Worm (Caenorhabditis elegans) whole organism, dauer: ENCODE data around the gene F26D2.16.
"Not testable (repeated sequence)": the region's sequence is repeated elsewhere in the genome, so short reads cannot be mapped to it uniquely, and the experiment has no call there.

Source experiments
- unc-62 ChIP-seq: sonication (generic microtip); optimal IDR thresholded peaks from 2 replicates; lab custom pipeline; 2017; ENCODE audit warnings: missing biosample characterization, missing genetic modification reagents, missing genetic modification characterization

The F26D2.16 gene

DNA sequence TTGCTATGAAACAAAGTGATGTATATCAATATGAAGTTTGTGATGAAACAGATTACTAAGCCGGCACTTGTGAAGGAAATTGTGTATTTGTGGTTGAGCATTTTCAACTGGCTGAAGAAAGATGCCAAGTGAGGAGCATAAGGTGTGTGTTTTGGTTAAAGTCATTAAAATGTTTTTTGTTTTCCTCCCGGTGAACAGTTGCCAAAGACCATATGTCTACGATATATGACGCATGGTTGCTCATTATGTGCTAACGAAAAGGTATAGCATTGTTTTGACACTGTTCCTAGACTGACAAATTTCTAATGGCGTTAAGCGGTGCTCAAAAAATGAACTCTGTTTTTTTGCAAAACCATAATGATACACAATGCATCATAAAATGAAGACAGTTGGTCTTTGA lies 2.7 kb downstream of the F26D2.16 start, which contains the start of gene str-55:
TSS of gene str-55 (minus strand) at position 101 of the 400 bp plus-strand sequence.
- TF ChIP-seq unc-62 = no peak

DNA sequence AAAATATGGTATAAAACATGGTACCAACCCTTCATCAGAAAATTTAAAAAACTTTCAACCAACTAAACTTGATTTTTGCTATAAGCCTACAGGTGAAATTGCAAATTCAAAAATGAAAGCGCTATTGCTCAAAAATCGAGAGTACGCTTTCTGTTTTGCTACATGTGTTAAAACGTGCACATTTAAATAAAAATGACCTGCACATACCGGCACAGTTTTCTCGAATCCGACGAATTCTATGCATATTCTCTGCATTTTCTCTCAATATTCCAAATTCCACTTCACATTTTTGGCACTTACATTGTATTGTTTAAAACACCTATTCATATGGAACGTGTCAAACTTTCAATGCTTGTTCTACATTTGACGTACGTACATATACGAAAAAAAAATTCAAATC lies 9.1 kb downstream of the F26D2.16 start, which contains the start of gene srh-145:
TSS of gene srh-145 (plus strand) at position 193 of the 400 bp plus-strand sequence.
- TF ChIP-seq unc-62 = no peak

DNA sequence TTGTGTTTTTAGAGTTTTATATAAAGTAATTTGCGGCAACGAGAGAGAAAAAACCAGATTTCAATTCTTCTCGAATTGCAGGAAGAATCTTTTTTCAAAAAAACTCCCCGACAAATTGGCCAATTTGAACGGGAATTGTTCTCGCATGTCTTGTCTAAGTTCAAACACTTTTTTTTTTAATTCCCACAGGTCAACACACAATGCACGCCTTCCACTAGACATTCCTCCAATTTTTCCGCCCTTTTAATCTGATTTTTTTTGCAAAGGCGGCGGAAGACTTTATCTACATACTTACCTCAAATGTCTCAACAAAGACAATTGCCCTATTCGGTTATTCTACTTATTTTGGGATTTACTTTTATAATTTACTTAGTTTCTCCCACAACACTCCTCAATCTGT lies 12.0 kb downstream of the F26D2.16 start, which contains the start of gene F26D2.3:
TSS of gene F26D2.3 (plus strand) at position 301 of the 400 bp plus-strand sequence.
- no peak for TF ChIP-seq unc-62

DNA sequence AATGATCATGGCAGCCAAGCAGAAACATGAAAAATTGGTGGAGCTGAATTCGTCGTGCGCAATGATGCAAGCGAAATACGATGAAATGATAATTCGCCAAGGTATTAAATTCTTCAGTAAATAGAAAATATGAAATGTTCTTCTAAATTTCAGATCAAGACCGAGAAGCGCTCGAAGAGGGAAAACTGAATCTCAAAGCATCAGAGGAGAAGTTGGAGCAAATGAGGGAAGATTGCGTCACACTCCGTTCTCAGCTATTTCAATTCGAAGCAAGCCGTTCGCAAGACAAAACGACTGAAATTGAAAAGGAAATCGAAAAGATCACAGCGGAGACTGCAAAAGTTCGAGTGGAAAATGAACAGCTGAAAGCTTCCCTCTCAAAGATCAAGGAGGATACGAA lies 13.3 kb downstream of the F26D2.16 start:
- TF ChIP-seq unc-62 = no peak

DNA sequence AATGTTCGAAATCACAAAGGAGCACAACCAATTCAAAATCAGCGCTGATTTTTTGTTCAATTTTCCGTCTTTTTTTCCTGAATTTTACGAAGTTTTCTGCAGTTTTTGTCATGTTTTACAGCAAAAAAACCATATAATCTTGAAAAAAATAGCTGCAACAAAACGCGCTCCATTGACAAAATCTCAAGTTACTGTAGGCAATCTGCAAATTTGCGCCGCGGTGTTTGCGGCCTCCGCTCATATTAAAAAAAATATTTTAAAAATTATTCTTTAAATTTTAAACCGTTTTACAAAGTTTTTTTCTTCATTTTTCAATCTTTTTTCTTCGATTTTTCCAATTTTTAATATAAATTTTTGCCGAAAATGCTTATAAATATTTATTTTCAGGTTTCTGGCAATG lies 14.3 kb downstream of the F26D2.16 start:
- TF ChIP-seq unc-62 = no peak

DNA sequence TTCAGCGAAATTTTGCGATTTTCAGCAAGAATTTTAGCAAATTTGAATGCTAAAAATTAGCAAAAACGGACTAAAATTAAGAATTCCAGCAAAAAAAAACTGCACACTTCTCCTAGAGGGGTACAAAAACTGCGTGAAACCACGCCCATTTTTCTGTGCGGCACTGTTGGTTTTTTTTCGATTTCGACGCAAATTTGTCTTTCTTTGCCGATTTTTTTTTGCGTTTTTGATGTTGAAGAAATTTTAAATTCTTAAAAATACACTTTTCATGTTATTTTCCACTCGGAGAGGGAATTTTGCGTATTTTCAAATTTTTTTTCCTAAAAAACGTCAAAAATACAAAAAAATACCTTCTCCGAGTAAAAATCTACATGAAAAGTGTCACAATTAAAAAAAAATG lies 15.7 kb downstream of the F26D2.16 start, which contains the start of gene syp-1:
TSS of gene syp-1 (plus strand) at position 301 of the 400 bp plus-strand sequence.
- TF ChIP-seq unc-62 = no peak

DNA sequence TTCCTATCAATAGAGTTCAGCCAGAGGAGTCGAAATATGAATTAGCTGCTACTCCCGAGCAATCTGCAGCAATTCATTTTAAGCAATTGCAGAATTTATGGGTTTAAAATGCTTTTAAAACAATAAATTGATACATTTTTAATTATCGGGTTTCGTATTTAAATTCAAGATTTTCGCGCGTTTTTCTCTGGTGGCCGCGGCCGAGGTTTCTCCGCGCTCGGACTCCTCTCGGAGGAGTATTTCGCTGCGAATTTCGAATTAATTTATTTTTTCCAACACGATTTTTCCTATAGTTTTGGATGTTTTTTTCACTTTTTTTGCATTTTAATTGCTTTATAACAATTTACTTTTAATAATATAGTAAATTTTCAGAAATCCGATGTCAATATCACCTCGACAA lies 18.1 kb downstream of the F26D2.16 start, which contains the start of gene F13A7.14:
TSS of gene F13A7.14 (plus strand) at position 373 of the 400 bp plus-strand sequence.
- TF ChIP-seq unc-62 = no peak

DNA sequence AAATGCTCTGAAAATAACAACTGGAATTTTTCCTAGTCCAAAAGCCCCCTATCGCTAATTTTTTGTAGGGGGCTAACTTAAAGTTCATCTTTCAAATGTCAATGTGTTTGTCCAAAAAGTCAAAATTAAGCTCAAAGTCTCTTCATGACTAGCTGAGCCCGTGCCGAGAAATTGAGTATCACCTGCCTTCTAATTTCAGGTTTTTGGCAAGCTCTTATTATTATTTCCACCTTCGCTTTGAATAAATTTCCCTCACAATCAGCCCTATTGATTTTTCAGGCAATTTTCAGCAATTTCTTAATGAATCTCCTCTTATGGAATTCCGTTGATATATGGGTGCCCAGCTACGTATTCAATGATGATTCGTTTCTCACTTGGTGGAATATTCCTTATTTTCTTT lies 20.3 kb downstream of the F26D2.16 start, which contains the start of gene sre-36:
TSS of gene sre-36 (plus strand) at position 301 of the 400 bp plus-strand sequence.
- TF ChIP-seq unc-62 = no peak

DNA sequence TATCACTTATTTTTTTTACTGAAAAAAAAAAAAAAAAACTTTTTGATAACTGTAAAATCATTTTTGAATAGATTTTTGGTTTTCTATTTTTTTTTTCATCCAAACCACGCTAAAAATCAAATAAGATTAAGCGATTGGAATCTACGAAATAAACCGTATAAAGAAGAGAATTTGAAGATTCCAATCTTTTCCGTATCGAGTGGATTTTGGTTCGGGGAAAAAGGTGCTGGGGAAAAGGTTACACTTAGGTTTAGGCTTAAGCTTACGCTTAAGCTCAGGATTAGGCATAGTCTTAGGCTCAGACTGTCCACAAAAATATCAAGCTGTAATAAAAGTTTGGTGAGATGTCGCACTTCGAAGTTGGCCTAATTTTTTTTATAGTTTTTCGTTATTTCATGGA lies 23.9 kb downstream of the F26D2.16 start, which contains the start of gene F13A7.12:
TSS of gene F13A7.12 (plus strand) at position 301 of the 400 bp plus-strand sequence.
- TF ChIP-seq unc-62 = no peak

DNA sequence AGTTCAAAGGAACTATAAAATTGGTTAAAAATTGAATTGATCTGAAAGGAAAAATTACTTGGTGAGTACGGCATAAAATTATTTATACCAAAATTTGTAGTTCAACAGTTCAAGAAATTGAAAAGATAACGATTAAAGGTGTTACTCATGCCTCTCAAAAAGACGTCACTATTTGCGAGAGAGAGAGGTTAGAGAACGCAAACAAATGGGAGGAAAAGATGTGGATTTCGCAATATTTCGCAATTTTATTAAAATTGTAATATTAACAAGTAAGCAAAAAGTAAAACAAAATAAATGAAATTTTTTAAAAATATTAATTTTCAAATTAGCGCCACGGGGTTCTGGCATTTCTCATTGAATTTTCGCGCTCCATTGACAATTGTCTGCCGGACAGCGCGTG lies 24.5 kb downstream of the F26D2.16 start, which contains the start of gene F13A7.11:
TSS of gene F13A7.11 (minus strand) at position 174 of the 400 bp plus-strand sequence.
- no peak for TF ChIP-seq unc-62

DNA sequence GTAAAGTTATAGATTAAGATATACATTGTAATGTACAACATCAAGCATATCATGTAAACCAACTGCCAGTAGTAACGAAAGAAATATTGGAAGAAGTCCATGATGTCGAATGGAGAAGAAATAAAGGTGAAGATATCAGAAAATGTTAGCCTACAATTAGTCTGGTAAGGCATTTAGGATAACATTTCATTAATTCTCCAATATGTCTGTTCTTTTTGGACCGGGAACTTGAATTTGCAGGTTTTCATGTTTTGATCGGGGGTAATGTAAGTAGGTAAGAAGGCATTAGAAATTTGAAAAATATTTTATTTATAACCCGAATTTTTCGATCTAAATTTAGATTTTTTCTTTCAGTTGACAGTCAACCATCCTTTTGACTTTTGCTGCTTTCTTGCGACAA lies 25.9 kb downstream of the F26D2.16 start, which contains the start of gene srd-63:
TSS of gene srd-63 (minus strand) at position 101 of the 400 bp plus-strand sequence.
- TF ChIP-seq unc-62 = no peak

DNA sequence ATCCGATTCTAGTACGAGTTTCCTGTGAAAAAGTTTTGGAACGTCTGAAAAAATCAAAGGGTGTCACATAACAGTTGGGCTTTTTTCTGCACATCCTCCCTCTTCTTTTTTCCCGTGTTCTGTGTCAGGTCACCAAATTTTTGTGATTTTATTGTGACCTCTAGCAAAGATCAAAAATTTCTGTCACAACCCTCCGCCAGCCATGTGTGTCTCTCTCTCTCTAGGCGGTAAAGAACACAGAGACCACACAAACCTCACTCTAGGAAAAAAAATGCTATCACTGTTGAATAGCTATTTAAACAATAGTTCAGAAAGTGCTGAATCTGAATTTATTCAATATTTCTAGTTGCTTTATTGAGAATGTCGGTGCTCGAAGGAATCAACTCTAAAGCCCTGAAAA lies 29.0 kb downstream of the F26D2.16 start, which contains the start of gene gst-44:
TSS of gene gst-44 (plus strand) at position 237 of the 400 bp plus-strand sequence.
- no peak for TF ChIP-seq unc-62

DNA sequence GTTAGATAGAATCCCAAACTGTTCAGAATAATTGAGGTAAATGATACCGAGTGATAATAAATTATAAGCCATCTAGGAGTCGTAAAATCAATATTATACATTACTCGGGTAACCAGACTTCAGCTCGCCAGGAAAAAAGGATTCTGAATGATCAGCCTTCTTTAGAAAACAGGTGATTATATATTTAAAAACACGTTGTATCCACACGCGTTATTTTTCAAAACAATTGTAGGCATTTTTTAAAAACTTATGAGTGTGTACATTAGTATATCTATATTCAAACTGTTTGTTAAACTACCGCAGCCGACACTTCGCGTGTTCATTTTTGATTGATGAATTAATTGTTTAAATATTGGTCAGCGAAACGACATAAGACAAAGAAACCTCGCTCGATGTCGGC lies 31.4 kb downstream of the F26D2.16 start, which contains the start of gene sri-65:
TSS of gene sri-65 (minus strand) at position 101 of the 400 bp plus-strand sequence.
- TF ChIP-seq unc-62 = no peak

DNA sequence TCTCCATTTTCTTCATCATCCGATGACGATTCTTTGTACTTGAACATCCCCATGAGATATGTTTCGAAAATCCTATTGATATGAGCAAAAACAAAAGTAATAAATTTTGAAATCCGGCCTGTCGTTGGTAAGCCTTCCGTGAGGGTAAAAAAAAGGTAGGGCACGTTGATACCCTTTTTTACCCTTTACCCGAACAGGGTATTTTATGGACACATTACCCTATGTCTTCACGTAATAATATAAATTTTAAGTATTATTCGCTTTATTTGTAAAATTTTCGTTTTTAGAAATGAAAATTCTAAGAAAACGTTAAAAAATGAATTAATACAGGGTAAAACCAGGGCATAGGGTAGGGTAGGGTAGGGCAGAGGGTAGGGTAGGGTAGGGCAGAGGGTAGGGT lies 35.9 kb downstream of the F26D2.16 start, which contains the start of gene F13A7.7:
TSS of gene F13A7.7 (minus strand) at position 101 of the 400 bp plus-strand sequence.
- TF ChIP-seq unc-62 = not testable (repeated sequence)

DNA sequence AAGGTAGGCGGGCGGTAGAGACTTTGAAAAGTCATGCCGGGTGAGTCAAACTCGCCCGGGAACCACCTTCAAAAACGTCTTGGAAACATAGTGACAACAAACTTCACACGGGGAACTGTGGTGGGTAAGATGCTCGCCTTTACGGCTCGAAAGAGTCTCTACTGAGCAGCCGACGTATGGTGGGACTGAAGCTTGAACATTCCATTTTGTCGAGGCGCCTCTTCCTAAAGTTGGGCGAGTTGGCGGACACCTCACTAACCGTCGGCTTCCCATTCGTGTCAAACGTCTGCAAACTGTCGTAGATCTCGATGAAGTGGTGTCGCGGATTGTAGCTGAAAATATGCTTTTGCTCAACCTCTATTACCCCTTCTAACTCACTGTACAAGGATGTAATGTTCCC lies 36.7 kb downstream of the F26D2.16 start:
- TF ChIP-seq unc-62 = no peak

DNA sequence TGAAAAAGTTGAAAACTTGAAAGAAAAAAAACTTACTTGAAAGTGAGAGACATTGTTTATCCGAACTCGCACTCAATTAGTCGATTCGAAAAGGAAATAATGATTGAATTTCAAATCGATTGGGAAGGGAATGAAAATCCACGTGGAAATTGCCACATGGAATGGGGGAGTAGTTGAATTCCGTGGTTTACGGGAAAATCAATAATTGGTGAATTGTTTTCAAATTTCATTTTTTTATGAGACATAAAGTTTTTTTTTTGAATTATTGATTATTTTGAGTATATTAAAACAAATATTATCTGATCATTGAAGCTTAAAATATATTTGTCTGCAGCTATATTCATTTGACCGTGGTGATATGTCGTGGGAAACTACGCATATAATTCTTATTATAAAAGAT lies 41.8 kb downstream of the F26D2.16 start, which contains the start of gene F13A7.1:
TSS of gene F13A7.1 (minus strand) at position 101 of the 400 bp plus-strand sequence.
- no peak for TF ChIP-seq unc-62

DNA sequence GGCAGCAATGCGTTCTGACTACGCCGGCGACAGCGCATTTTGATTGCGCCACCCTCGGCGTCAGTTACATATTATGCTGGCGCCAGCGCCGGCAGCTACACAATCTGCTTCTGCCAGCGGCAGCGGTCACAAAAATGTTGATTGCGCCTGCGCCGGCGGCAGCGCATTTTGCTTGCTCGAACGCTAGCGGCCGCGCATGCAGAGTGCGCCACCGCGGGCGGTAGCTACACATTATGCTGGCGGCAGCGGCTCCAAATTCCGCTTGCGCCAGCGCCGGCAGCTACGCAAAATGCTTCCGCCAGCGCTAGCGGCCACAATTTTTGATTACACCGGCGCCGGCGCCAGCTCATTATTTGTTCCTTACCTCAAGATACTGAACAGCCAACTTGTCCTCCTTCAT lies 42.5 kb downstream of the F26D2.16 start:
- TF ChIP-seq unc-62 = no peak

DNA sequence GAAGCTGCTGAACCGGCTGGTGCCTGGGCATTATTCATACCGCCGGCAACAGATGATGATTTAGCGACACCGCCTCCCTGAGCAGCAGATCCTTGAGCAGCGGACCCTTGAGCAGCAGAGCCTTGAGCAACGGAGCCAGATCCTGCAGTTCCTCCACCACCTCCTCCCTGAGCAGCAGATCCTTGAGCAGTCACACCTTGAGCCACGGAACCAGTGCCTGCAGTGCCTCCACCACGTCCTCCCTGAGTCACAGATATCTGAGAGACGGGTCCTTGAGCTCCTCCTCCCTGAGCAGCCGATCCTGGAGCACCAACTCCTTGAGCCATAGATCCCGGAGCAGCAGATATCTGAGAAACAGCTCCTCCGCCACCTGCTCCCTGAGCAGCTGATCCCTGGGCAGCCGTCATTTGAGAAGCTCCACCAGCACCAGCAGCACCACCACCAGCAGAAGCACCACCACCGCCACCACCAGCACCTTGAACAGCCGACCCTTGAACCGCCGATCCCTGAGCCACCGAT lies 43.2 kb downstream of the F26D2.16 start:
- TF ChIP-seq unc-62 = no peak
